Worm (Caenorhabditis elegans): ENCODE data around the gene R08C7.4.

R08C7.4 gene

DNA sequence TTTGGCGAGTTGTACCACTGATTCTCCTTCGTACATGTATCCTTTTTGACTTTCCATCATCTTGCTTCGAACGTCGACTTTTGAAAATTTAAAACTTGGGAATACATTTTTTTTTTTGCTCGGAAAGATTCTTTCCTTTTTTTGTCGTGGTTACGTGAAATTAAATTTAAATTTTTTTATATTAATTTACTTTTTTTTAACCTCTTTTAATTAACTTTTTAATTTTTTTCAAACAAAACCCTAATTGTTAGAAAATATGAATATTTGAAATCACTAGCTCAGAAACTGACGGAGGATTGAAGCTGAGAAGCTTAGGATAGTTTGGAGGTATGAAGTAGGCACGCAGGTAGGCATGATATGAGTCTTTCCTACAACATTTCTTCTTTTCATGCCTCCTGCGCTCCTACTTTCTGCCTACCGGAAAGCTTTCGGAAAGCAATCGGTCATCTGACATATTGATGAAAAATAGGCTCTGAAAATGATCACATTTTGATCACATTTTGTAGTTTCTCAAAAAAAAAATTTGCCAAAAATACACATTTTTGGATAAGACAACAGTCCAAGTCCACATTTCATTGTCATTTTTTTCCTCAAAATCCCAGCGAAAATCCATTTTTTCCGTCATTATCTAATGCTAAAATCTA is at the start of gene R08C7.4, which contains the start of gene R08C7.8:
R08C7.4 (plus strand) TSS at position 594 of the 644 bp plus-strand sequence.
R08C7.8 (minus strand) TSS at position 101 of the 644 bp plus-strand sequence.
- TF ChIP-seq nhr-47 (tag; optimal IDR thresholded peaks at IDR 0.05) = no peak
- TF ChIP-seq egl-13 (tag; optimal IDR thresholded peaks at IDR 0.05) = no peak
- TF ChIP-seq ces-1 (GFP tag; optimal IDR thresholded peaks at IDR 0.05) = no peak
- no peak for TF ChIP-seq ets-5 (GFP tag; IDR thresholded peaks at IDR 0.05)
- no peak for TF ChIP-seq elt-2 (tag; optimal IDR thresholded peaks at IDR 0.05)
- TF ChIP-seq snpc-4 (tag; optimal IDR thresholded peaks at IDR 0.05) = no peak
- TF ChIP-seq ceh-8 (GFP tag; optimal IDR thresholded peaks at IDR 0.05) = no peak
- TF ChIP-seq nhr-84 (tag; optimal IDR thresholded peaks at IDR 0.05) = no peak
- TF ChIP-seq efl-1 (optimal IDR thresholded peaks at IDR 0.05) = no peak
- TF ChIP-seq efl-1 (GFP tag; optimal IDR thresholded peaks at IDR 0.05 in 1 of 2) = no peak
- TF ChIP-seq ceh-88 (GFP tag; IDR thresholded peaks at IDR 0.05) = no peak
- no peak for TF ChIP-seq ceh-82 (tag; optimal IDR thresholded peaks at IDR 0.05)
- TF ChIP-seq C34B4.2 (tag; optimal IDR thresholded peaks at IDR 0.05) = no peak
- TF ChIP-seq isw-1 (GFP tag; IDR thresholded peaks at IDR 0.05) = no peak
- TF ChIP-seq blmp-1 (tag; optimal IDR thresholded peaks at IDR 0.05) = no peak
- no peak for TF ChIP-seq unc-86 (tag; optimal IDR thresholded peaks at IDR 0.05)
- TF ChIP-seq nhr-77 (tag; optimal IDR thresholded peaks at IDR 0.05) = no peak
- no peak for TF ChIP-seq lir-3 (tag; optimal IDR thresholded peaks at IDR 0.05; ENCODE audit: poor library complexity)

- TF ChIP-seq elt-2 (tag; optimal IDR thresholded peaks at IDR 0.05) = peak; percentile 40
- TF ChIP-seq tbx-2 (tag; optimal IDR thresholded peaks at IDR 0.05) = no peak
Measured at ce11 chrIV:4386351-4386750, 48.5 kb upstream of the R08C7.4 start, which contains the start of gene tald-1. tald-1 (plus strand) TSS chrIV:4386651.

- TF ChIP-seq fkh-8 (tag; optimal IDR thresholded peaks at IDR 0.05) (peak; percentile 98), irx-1 (tag; optimal IDR thresholded peaks at IDR 0.05) (peak; percentile 92), unc-86 (tag; optimal IDR thresholded peaks at IDR 0.05) (peak; percentile 95), efl-3 (GFP tag; optimal IDR thresholded peaks at IDR 0.05) (no peak), pax-3 (tag; optimal IDR thresholded peaks at IDR 0.05) (peak; percentile 95), ceh-90 (tag; optimal IDR thresholded peaks at IDR 0.05) (peak; percentile 46), lin-14 (GFP tag; optimal IDR thresholded peaks at IDR 0.05) (peak; percentile 97), nhr-47 (tag; optimal IDR thresholded peaks at IDR 0.05) (peak; percentile 98), nhr-85 (tag) (peak; percentile 98), jun-1 (tag; optimal IDR thresholded peaks at IDR 0.05) (peak; percentile 82), fos-1 (tag; optimal IDR thresholded peaks at IDR 0.05) (peak; percentile 75), lsy-2 (tag; optimal IDR thresholded peaks at IDR 0.05) (peak; percentile 94 to 95), elt-2 (tag; optimal IDR thresholded peaks at IDR 0.05) (peak; percentile 88), dsc-1 (tag; optimal IDR thresholded peaks at IDR 0.05) (peak; percentile 94), pqm-1 (tag; optimal IDR thresholded peaks at IDR 0.05) (no peak), nhr-12 (tag; optimal IDR thresholded peaks at IDR 0.05) (no peak), nhr-11 (tag; optimal IDR thresholded peaks at IDR 0.05) (peak; percentile 65), fkh-4 (tag; optimal IDR thresholded peaks at IDR 0.05; ENCODE audit: borderline replicate concordance) (peak; percentile 61), ets-5 (GFP tag; IDR thresholded peaks at IDR 0.05) (no peak), lin-15B (tag; optimal IDR thresholded peaks at IDR 0.05) (peak; percentile 92), nhr-237 (tag; optimal IDR thresholded peaks at IDR 0.05) (peak; percentile 66), nhr-20 (tag; optimal IDR thresholded peaks at IDR 0.05) (peak; percentile 95), sup-37 (GFP tag; optimal IDR thresholded peaks at IDR 0.05) (peak; percentile 83), egl-13 (tag; optimal IDR thresholded peaks at IDR 0.05) (peak; percentile 92), hlh-17 (GFP tag; optimal IDR thresholded peaks at IDR 0.05; ENCODE audit: borderline replicate concordance) (no peak), nhr-76 (tag; optimal IDR thresholded peaks at IDR 0.05) (no peak), snpc-4 (tag; optimal IDR thresholded peaks at IDR 0.05) (peak; percentile 53), egl-27 (tag; optimal IDR thresholded peaks at IDR 0.05) (peak in 1 of 2 experiments; percentile 49), sox-4 (tag; optimal IDR thresholded peaks at IDR 0.05) (peak; percentile 77), ceh-82 (tag; optimal IDR thresholded peaks at IDR 0.05) (peak; percentile 84 to 94 (median 90)), nhr-28 (tag; optimal IDR thresholded peaks at IDR 0.05) (no peak), nhr-77 (tag; optimal IDR thresholded peaks at IDR 0.05) (peak; percentile 86), efl-1 (optimal IDR thresholded peaks at IDR 0.05) (peak; percentile 94 to 98), efl-1 (GFP tag; optimal IDR thresholded peaks at IDR 0.05 in 1 of 2) (peak; percentile 93 to 100), sptf-1 (tag; optimal IDR thresholded peaks at IDR 0.05) (no peak), aha-1 (tag; optimal IDR thresholded peaks at IDR 0.05) (no peak), lin-35 (GFP tag; optimal IDR thresholded peaks at IDR 0.05) (peak; percentile 94 to 97), ceh-88 (GFP tag; IDR thresholded peaks at IDR 0.05) (peak; percentile 95)
Measured at ce11 chrIV:4390438-4390894, 44.4 kb upstream of the R08C7.4 start, which contains the start of the genes rpl-7A and set-21. rpl-7A (minus strand) TSS chrIV:4390590. set-21 (plus strand) TSS chrIV:4390844.
